Worm (Caenorhabditis elegans) whole organism, early embryonic: Measurements from ENCODE around the gene spp-22.

Experiments
- B0310.2 ChIP-seq: sonication (generic microtip); optimal IDR thresholded peaks from 2 replicates; lab custom pipeline; 2016; ENCODE audit warnings: mild to moderate bottlenecking, missing genetic modification characterization, missing compliant biosample characterization
- F13C5.2 ChIP-seq: sonication (generic microtip); optimal IDR thresholded peaks from 2 replicates; lab custom pipeline; 2017; ENCODE audit warnings: mild to moderate bottlenecking, missing genetic modification characterization, inconsistent platforms, missing compliant biosample characterization
- aly-1 ChIP-seq: sonication (generic microtip); optimal IDR thresholded peaks from 2 replicates; lab custom pipeline; 2016; ENCODE audit warnings: missing genetic modification characterization, missing compliant biosample characterization
- ama-1 ChIP-seq: fragments of 150-350 bp; optimal IDR thresholded peaks from 2 replicates; lab custom pipeline; 2014
- ceh-13 ChIP-seq: fragments of 200-800 bp; sonication (Bioruptor generic); optimal IDR thresholded peaks from 2 replicates; lab custom pipeline; 2018; ENCODE audit warnings: mild to moderate bottlenecking, missing genetic modification characterization, missing compliant biosample characterization
- ceh-36 ChIP-seq: sonication (generic microtip); optimal IDR thresholded peaks from 2 replicates; lab custom pipeline; 2016; ENCODE audit warnings: missing genetic modification characterization, inconsistent platforms, missing compliant biosample characterization
- ets-7 ChIP-seq: sonication (generic microtip); optimal IDR thresholded peaks from 2 replicates; lab custom pipeline; 2016; ENCODE audit warnings: missing genotype, missing genetic modification characterization, missing compliant biosample characterization
- flt-1 ChIP-seq: fragments of 200-800 bp; sonication (Bioruptor generic); IDR thresholded peaks from 2 replicates; pipeline ENCODE4 v1.3.6; 2022; ENCODE audit warnings: missing genetic modification characterization, missing compliant biosample characterization
- hmbx-1 ChIP-seq: sonication (generic microtip); optimal IDR thresholded peaks from 2 replicates; lab custom pipeline; 2016; ENCODE audit warnings: mild to moderate bottlenecking, missing genetic modification characterization, missing compliant biosample characterization
- hmg-4 ChIP-seq: fragments of 200-800 bp; sonication (Bioruptor generic); optimal IDR thresholded peaks from 2 replicates; lab custom pipeline; 2018; ENCODE audit warnings: mild to moderate bottlenecking, missing genetic modification characterization, missing compliant biosample characterization
- hnd-1 ChIP-seq: sonication (generic microtip); optimal IDR thresholded peaks from 2 replicates; lab custom pipeline; 2016; ENCODE audit warnings: missing genetic modification characterization, missing compliant biosample characterization
- pes-1 ChIP-seq: fragments of 200-800 bp; sonication (Bioruptor generic); IDR thresholded peaks from 2 replicates; pipeline ENCODE4 v1.3.6; 2022; ENCODE audit warnings: missing genetic modification reagents, missing genetic modification characterization, missing compliant biosample characterization
- scrt-1 ChIP-seq: fragments of 200-800 bp; sonication (Bioruptor generic); IDR thresholded peaks from 2 replicates; pipeline ENCODE4 v1.3.6; 2022; ENCODE audit warnings: missing genetic modification characterization, missing compliant biosample characterization
- sea-1 ChIP-seq: fragments of 200-800 bp; sonication (Bioruptor generic); conservative IDR thresholded peaks from 2 replicates; pipeline ENCODE4 v1.3.6; 2022; ENCODE audit warnings: missing genetic modification characterization, missing compliant biosample characterization
- tbx-11 ChIP-seq: fragments of 200-800 bp; sonication (Bioruptor generic); IDR thresholded peaks from 2 replicates; pipeline ENCODE4 v1.3.6; 2022; ENCODE audit warnings: missing genetic modification characterization, missing compliant biosample characterization
- tbx-37 ChIP-seq: fragments of 200-800 bp; sonication (Bioruptor generic); conservative IDR thresholded peaks from 2 replicates; pipeline ENCODE4 v1.3.6; 2022; ENCODE audit warnings: missing genetic modification reagents, missing genetic modification characterization, missing compliant biosample characterization
- tra-4 ChIP-seq: sonication (generic microtip); optimal IDR thresholded peaks from 2 replicates; lab custom pipeline; 2017; ENCODE audit warnings: missing genetic modification characterization, missing compliant biosample characterization

Gene spp-22

ce11 chrX:7230877-7231276 is 19.4 kb downstream of the spp-22 start:
- no peak for TF ChIP-seq aly-1
- no peak for TF ChIP-seq sea-1 (GFP tag; lab: Robert Waterston, UW)
- TF ChIP-seq scrt-1: no peak
- TF ChIP-seq B0310.2 (tag; lab: Kevin White, UChicago): no peak
- no peak for TF ChIP-seq tra-4
- TF ChIP-seq tbx-11 (GFP tag; lab: Robert Waterston, UW): no peak
- TF ChIP-seq hnd-1: no peak
- no peak for TF ChIP-seq hmbx-1 (tag; lab: Kevin White, UChicago)
- no peak for TF ChIP-seq flt-1 (GFP tag; lab: Robert Waterston, UW)

- TF ChIP-seq ets-7 (no peak), ceh-36 (tag; lab: Kevin White, UChicago) (peak; percentile 20), tbx-11 (GFP tag; lab: Robert Waterston, UW) (no peak)
These were observed 20.8 kb downstream of the spp-22 start for ce11 chrX:7232158-7232822.

ce11 chrX:7233127-7234073 is 21.9 kb downstream of the spp-22 start:
- TF ChIP-seq ama-1 (lab: Kevin White, UChicago) (no peak), sea-1 (GFP tag; lab: Robert Waterston, UW) (no peak), ceh-36 (tag; lab: Kevin White, UChicago) (no peak), hnd-1 (no peak), flt-1 (GFP tag; lab: Robert Waterston, UW) (no peak), aly-1 (no peak), F13C5.2 (tag; lab: Kevin White, UChicago) (no peak), tbx-11 (GFP tag; lab: Robert Waterston, UW) (no peak), pes-1 (GFP tag; lab: Robert Waterston, UW) (no peak), B0310.2 (tag; lab: Kevin White, UChicago) (no peak)

ce11 chrX:7234074-7234453 is 22.6 kb downstream of the spp-22 start:
- TF ChIP-seq tbx-11 (GFP tag; lab: Robert Waterston, UW) (no peak), F13C5.2 (tag; lab: Kevin White, UChicago) (no peak), ama-1 (lab: Kevin White, UChicago) (no peak), sea-1 (GFP tag; lab: Robert Waterston, UW) (no peak), pes-1 (GFP tag; lab: Robert Waterston, UW) (no peak), aly-1 (no peak), scrt-1 (no peak), tbx-37 (GFP tag; lab: Robert Waterston, UW) (no peak), hmbx-1 (tag; lab: Kevin White, UChicago) (no peak), ets-7 (no peak), tra-4 (no peak), ceh-36 (tag; lab: Kevin White, UChicago) (no peak), hmg-4 (GFP tag; lab: Kevin White, UChicago) (no peak), ceh-13 (GFP tag; lab: Kevin White, UChicago) (no peak), B0310.2 (tag; lab: Kevin White, UChicago) (no peak), flt-1 (GFP tag; lab: Robert Waterston, UW) (no peak), hnd-1 (no peak)

ce11 chrX:7234723-7235203 is 23.3 kb downstream of the spp-22 start:
- TF ChIP-seq tbx-11 (GFP tag; lab: Robert Waterston, UW) (no peak), hmg-4 (GFP tag; lab: Kevin White, UChicago) (peak; percentile 48)

- no peak for TF ChIP-seq pes-1 (GFP tag; lab: Robert Waterston, UW)
- no peak for TF ChIP-seq sea-1 (GFP tag; lab: Robert Waterston, UW)
- no peak for TF ChIP-seq ama-1 (lab: Kevin White, UChicago)
- TF ChIP-seq flt-1 (GFP tag; lab: Robert Waterston, UW): no peak
- no peak for TF ChIP-seq hmbx-1 (tag; lab: Kevin White, UChicago)
These were observed 25.2 kb downstream of the spp-22 start for ce11 chrX:7236717-7237116.

- TF ChIP-seq ama-1 (lab: Kevin White, UChicago) (no peak), scrt-1 (no peak), ets-7 (no peak), hmbx-1 (tag; lab: Kevin White, UChicago) (no peak), ceh-36 (tag; lab: Kevin White, UChicago) (no peak), hmg-4 (GFP tag; lab: Kevin White, UChicago) (no peak), tbx-37 (GFP tag; lab: Robert Waterston, UW) (no peak), B0310.2 (tag; lab: Kevin White, UChicago) (no peak), sea-1 (GFP tag; lab: Robert Waterston, UW) (no peak), pes-1 (GFP tag; lab: Robert Waterston, UW) (no peak), ceh-13 (GFP tag; lab: Kevin White, UChicago) (no peak)
These were observed 27.1 kb downstream of the spp-22 start, which contains the start of gene F46H5.3 for ce11 chrX:7238562-7238961. Gene F46H5.3 (minus strand): TSS chrX:7238662.
